Fruit fly (Drosophila melanogaster): Measurements from ENCODE around the gene CG33777.

The CG33777 gene

DNA sequence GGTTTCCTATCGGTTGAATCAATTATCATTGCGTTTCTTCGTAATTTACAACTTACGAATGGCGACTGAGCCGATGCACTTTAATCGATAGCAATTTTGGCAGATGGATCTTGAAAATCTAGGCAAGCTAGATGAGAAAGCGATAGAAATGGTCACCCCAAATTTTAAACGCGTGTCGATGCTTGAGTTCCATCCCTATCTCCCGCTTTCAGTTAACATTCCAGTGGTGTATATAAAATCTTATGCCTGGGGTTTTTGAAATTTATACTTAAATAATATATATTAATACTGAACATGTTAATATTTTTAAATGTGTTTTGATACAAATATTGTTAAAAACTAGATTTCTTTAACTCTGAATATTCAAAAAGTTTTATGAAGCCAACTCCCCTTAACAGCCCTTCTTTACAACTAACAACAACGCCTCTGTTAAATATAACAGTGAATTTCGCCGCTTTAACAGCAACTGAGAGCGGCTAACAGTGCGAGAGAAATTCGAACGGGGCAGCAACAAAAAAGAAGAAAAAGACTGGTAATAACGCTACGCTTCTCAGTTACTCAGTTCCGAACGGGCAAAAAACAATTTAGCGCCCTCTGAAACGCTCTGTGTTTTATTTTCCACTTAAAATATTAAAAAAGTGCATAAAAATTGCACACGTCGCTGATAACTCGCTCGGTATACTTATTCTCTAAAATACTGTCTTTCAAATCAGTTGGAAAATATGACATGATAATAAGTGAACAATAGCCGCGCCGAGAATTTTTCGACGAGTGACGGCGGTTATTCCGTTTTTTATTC, 13.3 kb downstream of the CG33777 start, which contains the start of gene CG11357 (continued):
- TF ChIP-seq her (GFP tag; optimal IDR thresholded peaks at IDR 0.05) (peak; percentile 77), CG10209 (GFP tag; optimal IDR thresholded peaks at IDR 0.05) (peak; percentile 98), CG1233 (GFP tag; optimal IDR thresholded peaks at IDR 0.05) (peak; percentile 98), BEAF-32 (GFP tag; optimal IDR thresholded peaks at IDR 0.05) (peak; percentile 81), stwl (tag; optimal IDR thresholded peaks at IDR 0.05) (peak; percentile 95), CG14710 (tag; optimal IDR thresholded peaks at IDR 0.05) (peak; percentile 97), CG3995 (GFP tag; optimal IDR thresholded peaks at IDR 0.05) (peak; percentile 50), CG1529 (GFP tag; optimal IDR thresholded peaks at IDR 0.05) (peak; percentile 96), CG34376 (GFP tag; optimal IDR thresholded peaks at IDR 0.05) (peak; percentile 94), nom (GFP tag; optimal IDR thresholded peaks at IDR 0.05) (peak; percentile 98), CG12659 (GFP tag; optimal IDR thresholded peaks at IDR 0.05) (peak; percentile 99), CG10979 (tag; optimal IDR thresholded peaks at IDR 0.05) (peak; percentile 99), NC2α (GFP tag; optimal IDR thresholded peaks at IDR 0.05) (peak; percentile 64), CG11695 (GFP tag; IDR thresholded peaks at IDR 0.05) (peak; percentile 99), ac (GFP tag; optimal IDR thresholded peaks at IDR 0.05) (peak; percentile 88), CG14860 (GFP tag; IDR thresholded peaks at IDR 0.05; ENCODE audit: partially characterized antibody) (peak; percentile 69), Side (GFP tag; optimal IDR thresholded peaks at IDR 0.05) (peak; percentile 73), CG31365 (tag; optimal IDR thresholded peaks at IDR 0.05) (peak; percentile 76), mirr (GFP tag; optimal IDR thresholded peaks at IDR 0.05) (peak; percentile 88), lbe (GFP tag; optimal IDR thresholded peaks at IDR 0.05) (peak; percentile 93), CG11085 (GFP tag; IDR thresholded peaks at IDR 0.05) (peak; percentile 98), HHEX (GFP tag; optimal IDR thresholded peaks at IDR 0.05) (peak; percentile 98), al (GFP tag; IDR thresholded peaks at IDR 0.05) (peak; percentile 99), CG14014 (GFP tag; IDR thresholded peaks at IDR 0.05) (peak; percentile 99), Lpt (GFP tag; optimal IDR thresholded peaks at IDR 0.05) (no peak), CG34422 (GFP tag; IDR thresholded peaks at IDR 0.05) (peak; percentile 99), Meics (GFP tag; optimal IDR thresholded peaks at IDR 0.05) (peak; percentile 98), CG7963 (GFP tag; IDR thresholded peaks at IDR 0.05; ENCODE audit: partially characterized antibody) (peak; percentile 65; the same call in 2 of the 3 replicates), CG9437 (GFP tag; optimal IDR thresholded peaks at IDR 0.05) (peak; percentile 93), chm (GFP tag; IDR thresholded peaks at IDR 0.05) (peak; percentile 98), maf-S (GFP tag; optimal IDR thresholded peaks at IDR 0.05) (peak; percentile 66), Optix (GFP tag; IDR thresholded peaks at IDR 0.05) (peak; percentile 88), sob (GFP tag; IDR thresholded peaks at IDR 0.05) (peak; percentile 99), CG32767 (GFP tag; IDR thresholded peaks at IDR 0.05) (peak; percentile 99), Spps (tag; optimal IDR thresholded peaks at IDR 0.05) (peak; percentile 98), CG7928 (GFP tag; optimal IDR thresholded peaks at IDR 0.05) (peak; percentile 81), CG8359 (GFP tag; optimal IDR thresholded peaks at IDR 0.05; ENCODE audit: borderline replicate concordance) (peak; percentile 90), bsh (GFP tag; optimal IDR thresholded peaks at IDR 0.05) (peak; percentile 97 to 99), CG32532 (GFP tag; IDR thresholded peaks at IDR 0.05) (peak; percentile 99), CG17612 (GFP tag; IDR thresholded peaks at IDR 0.05) (peak; percentile 97), dimm (GFP tag; IDR thresholded peaks at IDR 0.05) (peak; percentile 96), CoRest (tag; optimal IDR thresholded peaks at IDR 0.05) (peak; percentile 99), vfl (GFP tag; optimal IDR thresholded peaks at IDR 0.05) (peak; percentile 90), CG33213 (GFP tag; optimal IDR thresholded peaks at IDR 0.05) (peak; percentile 53), CG12071 (GFP tag; optimal IDR thresholded peaks at IDR 0.05) (peak; percentile 93), Lhr (GFP tag; optimal IDR thresholded peaks at IDR 0.05) (peak; percentile 83), CkIIα-i1 (GFP tag; IDR thresholded peaks at IDR 0.05) (peak; percentile 91), Adf1 (GFP tag; IDR thresholded peaks at IDR 0.05) (peak; percentile 87), E2f1 (GFP tag; IDR thresholded peaks at IDR 0.05) (peak; percentile 99)

Measured in whole organism, embryonic.